Fruit fly (Drosophila melanogaster): ENCODE measurements around the gene Marf.

Marf gene

dm6 chrX:6343323-6343722 is 22.4 kb upstream of the Marf start:
- TF ChIP-seq CG5204 (GFP tag; optimal IDR thresholded peaks at IDR 0.05), result no peak
- TF ChIP-seq Clk (GFP tag; optimal IDR thresholded peaks at IDR 0.05), result no peak
- no peak for TF ChIP-seq Mnt (GFP tag; optimal IDR thresholded peaks at IDR 0.05)
- TF ChIP-seq ovo (GFP tag; optimal IDR thresholded peaks at IDR 0.05), result no peak
- no peak for TF ChIP-seq cic (GFP tag; optimal IDR thresholded peaks at IDR 0.05)
- TF ChIP-seq tj (GFP tag; optimal IDR thresholded peaks at IDR 0.05), result no peak
- TF ChIP-seq CG14711 (tag; optimal IDR thresholded peaks at IDR 0.05), result no peak
- TF ChIP-seq Hr96 (GFP tag; optimal IDR thresholded peaks at IDR 0.05), result no peak
- no peak for TF ChIP-seq kay (GFP tag; ENCODE audit: borderline replicate concordance)
- no peak for TF ChIP-seq CG11617 (GFP tag; optimal IDR thresholded peaks at IDR 0.05)
- TF ChIP-seq CG7101 (tag; optimal IDR thresholded peaks at IDR 0.05), result no peak
- no peak for TF ChIP-seq cnc (optimal IDR thresholded peaks at IDR 0.05)

- TF ChIP-seq CG14711 (tag; optimal IDR thresholded peaks at IDR 0.05) (peak; percentile 69), pad (GFP tag; optimal IDR thresholded peaks at IDR 0.05) (peak; percentile 71), Hr96 (GFP tag; optimal IDR thresholded peaks at IDR 0.05) (peak; percentile 71), CG5204 (GFP tag; optimal IDR thresholded peaks at IDR 0.05) (peak; percentile 51), ovo (GFP tag; optimal IDR thresholded peaks at IDR 0.05) (peak; percentile 82), Clk (GFP tag; optimal IDR thresholded peaks at IDR 0.05) (no peak), CG7101 (tag; optimal IDR thresholded peaks at IDR 0.05) (peak; percentile 86), CG11617 (GFP tag; optimal IDR thresholded peaks at IDR 0.05) (peak; percentile 94), CG12768 (GFP tag; optimal IDR thresholded peaks at IDR 0.05) (peak; percentile 61), Crg-1 (GFP tag; optimal IDR thresholded peaks at IDR 0.05) (peak; percentile 86), CG7045 (GFP tag; optimal IDR thresholded peaks at IDR 0.05) (peak; percentile 67), Mnt (GFP tag; optimal IDR thresholded peaks at IDR 0.05) (peak; percentile 69), cic (GFP tag; optimal IDR thresholded peaks at IDR 0.05) (peak; percentile 35), toe (GFP tag; optimal IDR thresholded peaks at IDR 0.05) (peak; percentile 4), cnc (optimal IDR thresholded peaks at IDR 0.05) (no peak), CG1620 (GFP tag; optimal IDR thresholded peaks at IDR 0.05) (peak; percentile 71), bab1 (GFP tag; optimal IDR thresholded peaks at IDR 0.05) (peak; percentile 89), tj (GFP tag; optimal IDR thresholded peaks at IDR 0.05) (peak; percentile 98), kay (GFP tag; ENCODE audit: borderline replicate concordance) (peak; percentile 66), CG33017 (tag; optimal IDR thresholded peaks at IDR 0.05) (peak; percentile 36)
Measured at dm6 chrX:6343786-6344537, 21.8 kb upstream of the Marf start.

- TF ChIP-seq toe (GFP tag; optimal IDR thresholded peaks at IDR 0.05), result no peak
- TF ChIP-seq Hr96 (GFP tag; optimal IDR thresholded peaks at IDR 0.05), result no peak
- TF ChIP-seq bab1 (GFP tag; optimal IDR thresholded peaks at IDR 0.05), result no peak
- no peak for TF ChIP-seq CG33017 (tag; optimal IDR thresholded peaks at IDR 0.05)
- peak; percentile 68 for TF ChIP-seq CG7101 (tag; optimal IDR thresholded peaks at IDR 0.05)
- TF ChIP-seq CG7045 (GFP tag; optimal IDR thresholded peaks at IDR 0.05), result peak; percentile 17
- no peak for TF ChIP-seq cnc (optimal IDR thresholded peaks at IDR 0.05)
- peak; percentile 16 for TF ChIP-seq tj (GFP tag; optimal IDR thresholded peaks at IDR 0.05)
- no peak for TF ChIP-seq Clk (GFP tag; optimal IDR thresholded peaks at IDR 0.05)
- peak; percentile 20 for TF ChIP-seq ovo (GFP tag; optimal IDR thresholded peaks at IDR 0.05)
- no peak for TF ChIP-seq CG12768 (GFP tag; optimal IDR thresholded peaks at IDR 0.05)
- no peak for TF ChIP-seq CG1620 (GFP tag; optimal IDR thresholded peaks at IDR 0.05)
- TF ChIP-seq kay (GFP tag; ENCODE audit: borderline replicate concordance), result no peak
- peak; percentile 10 for TF ChIP-seq CG14711 (tag; optimal IDR thresholded peaks at IDR 0.05)
- peak; percentile 89 for TF ChIP-seq CG11617 (GFP tag; optimal IDR thresholded peaks at IDR 0.05)
- TF ChIP-seq CG5204 (GFP tag; optimal IDR thresholded peaks at IDR 0.05), result no peak
- no peak for TF ChIP-seq Mnt (GFP tag; optimal IDR thresholded peaks at IDR 0.05)
- no peak for TF ChIP-seq Crg-1 (GFP tag; optimal IDR thresholded peaks at IDR 0.05)
- TF ChIP-seq pad (GFP tag; optimal IDR thresholded peaks at IDR 0.05), result peak; percentile 42
- TF ChIP-seq cic (GFP tag; optimal IDR thresholded peaks at IDR 0.05), result no peak
Measured at dm6 chrX:6344538-6345074, 21.1 kb upstream of the Marf start.

dm6 chrX:6346153-6346552 is 19.6 kb upstream of the Marf start:
- TF ChIP-seq pad (GFP tag; optimal IDR thresholded peaks at IDR 0.05), result no peak
- peak; percentile 67 for TF ChIP-seq cic (GFP tag; optimal IDR thresholded peaks at IDR 0.05)
- peak; percentile 12 for TF ChIP-seq bab1 (GFP tag; optimal IDR thresholded peaks at IDR 0.05)
- TF ChIP-seq CG12768 (GFP tag; optimal IDR thresholded peaks at IDR 0.05), result no peak
- no peak for TF ChIP-seq Hr96 (GFP tag; optimal IDR thresholded peaks at IDR 0.05)
- no peak for TF ChIP-seq CG33017 (tag; optimal IDR thresholded peaks at IDR 0.05)
- no peak for TF ChIP-seq CG5204 (GFP tag; optimal IDR thresholded peaks at IDR 0.05)
- no peak for TF ChIP-seq tj (GFP tag; optimal IDR thresholded peaks at IDR 0.05)
- no peak for TF ChIP-seq cnc (optimal IDR thresholded peaks at IDR 0.05)
- no peak for TF ChIP-seq kay (GFP tag; ENCODE audit: borderline replicate concordance)
- no peak for TF ChIP-seq CG11617 (GFP tag; optimal IDR thresholded peaks at IDR 0.05)
- peak; percentile 36 for TF ChIP-seq CG14711 (tag; optimal IDR thresholded peaks at IDR 0.05)
- no peak for TF ChIP-seq ovo (GFP tag; optimal IDR thresholded peaks at IDR 0.05)
- TF ChIP-seq CG1620 (GFP tag; optimal IDR thresholded peaks at IDR 0.05), result no peak
- TF ChIP-seq Clk (GFP tag; optimal IDR thresholded peaks at IDR 0.05), result no peak

- no peak for TF ChIP-seq kay (GFP tag; ENCODE audit: borderline replicate concordance)
- TF ChIP-seq CG33017 (tag; optimal IDR thresholded peaks at IDR 0.05), result no peak
- TF ChIP-seq CG11617 (GFP tag; optimal IDR thresholded peaks at IDR 0.05), result no peak
- peak; percentile 73 for TF ChIP-seq Mnt (GFP tag; optimal IDR thresholded peaks at IDR 0.05)
- no peak for TF ChIP-seq CG5204 (GFP tag; optimal IDR thresholded peaks at IDR 0.05)
- TF ChIP-seq toe (GFP tag; optimal IDR thresholded peaks at IDR 0.05), result peak; percentile 9
- TF ChIP-seq CG1620 (GFP tag; optimal IDR thresholded peaks at IDR 0.05), result peak; percentile 74
- no peak for TF ChIP-seq Hr96 (GFP tag; optimal IDR thresholded peaks at IDR 0.05)
- no peak for TF ChIP-seq cic (GFP tag; optimal IDR thresholded peaks at IDR 0.05)
- peak; percentile 99 for TF ChIP-seq tj (GFP tag; optimal IDR thresholded peaks at IDR 0.05)
- TF ChIP-seq CG12768 (GFP tag; optimal IDR thresholded peaks at IDR 0.05), result no peak
- TF ChIP-seq CG7101 (tag; optimal IDR thresholded peaks at IDR 0.05), result peak; percentile 51
- no peak for TF ChIP-seq cnc (optimal IDR thresholded peaks at IDR 0.05)
- no peak for TF ChIP-seq Clk (GFP tag; optimal IDR thresholded peaks at IDR 0.05)
- peak; percentile 80 for TF ChIP-seq bab1 (GFP tag; optimal IDR thresholded peaks at IDR 0.05)
- TF ChIP-seq pad (GFP tag; optimal IDR thresholded peaks at IDR 0.05), result peak; percentile 52
- TF ChIP-seq ovo (GFP tag; optimal IDR thresholded peaks at IDR 0.05), result peak; percentile 49
- TF ChIP-seq Crg-1 (GFP tag; optimal IDR thresholded peaks at IDR 0.05), result peak; percentile 68
- peak; percentile 96 for TF ChIP-seq CG14711 (tag; optimal IDR thresholded peaks at IDR 0.05)
- no peak for TF ChIP-seq CG7045 (GFP tag; optimal IDR thresholded peaks at IDR 0.05)
Measured at dm6 chrX:6346926-6347367, 18.8 kb upstream of the Marf start, which contains the start of gene CG3847. Gene CG3847 (plus strand): TSS chrX:6347103.
